Worm (Caenorhabditis elegans) whole organism, late embryonic: ENCODE results near the gene cut-2.

Experiments
- C08G9.2 ChIP-seq: sonication (generic microtip); optimal IDR thresholded peaks from 2 replicates; lab custom pipeline; 2016; ENCODE audit warnings: mild to moderate bottlenecking, missing genetic modification characterization, moderate library complexity, missing compliant biosample characterization
- ama-1 ChIP-seq: fragments of 150-350 bp; optimal IDR thresholded peaks from 2 replicates; lab custom pipeline; 2014
- ceh-34 ChIP-seq: sonication (generic microtip); optimal IDR thresholded peaks from 2 replicates; lab custom pipeline; 2016; ENCODE audit warnings: mild to moderate bottlenecking, missing genetic modification characterization, missing compliant biosample characterization
- elt-2 ChIP-seq: sonication (generic microtip); optimal IDR thresholded peaks from 2 replicates; lab custom pipeline; 2016; ENCODE audit warnings: missing genetic modification reagents, missing genetic modification characterization, missing compliant biosample characterization
- ets-4 ChIP-seq: sonication (generic microtip); optimal IDR thresholded peaks from 2 replicates; lab custom pipeline; 2016; ENCODE audit warnings: missing genetic modification characterization, missing compliant biosample characterization
- fkh-10 ChIP-seq: fragments of 150-350 bp; optimal IDR thresholded peaks from 2 replicates; lab custom pipeline; 2014; ENCODE audit warnings: missing biosample characterization, missing genetic modification reagents, missing genetic modification characterization
- lin-11 ChIP-seq: fragments of 200-800 bp; sonication (Bioruptor generic); optimal IDR thresholded peaks from 2 replicates; lab custom pipeline; 2018; ENCODE audit warnings: mild to moderate bottlenecking, missing genetic modification characterization, missing compliant biosample characterization
- nfya-1 ChIP-seq: sonication (generic microtip); optimal IDR thresholded peaks from 2 replicates; lab custom pipeline; 2017; ENCODE audit warnings: missing genetic modification characterization, mild to moderate bottlenecking, missing compliant biosample characterization, antibody characterized with exemption, moderate library complexity
- pha-4 ChIP-seq: fragments of 150-350 bp; optimal IDR thresholded peaks from 2 replicates; lab custom pipeline; 2018; ENCODE audit warnings: missing biosample characterization, missing genetic modification reagents, missing genetic modification characterization
- pqm-1 ChIP-seq: sonication (generic microtip); optimal IDR thresholded peaks from 2 replicates; lab custom pipeline; 2016; ENCODE audit warnings: missing genetic modification characterization, missing compliant biosample characterization
- rnt-1 ChIP-seq: sonication (generic microtip); optimal IDR thresholded peaks from 2 replicates; lab custom pipeline; 2016; ENCODE audit warnings: missing genetic modification characterization, missing compliant biosample characterization

DNA sequence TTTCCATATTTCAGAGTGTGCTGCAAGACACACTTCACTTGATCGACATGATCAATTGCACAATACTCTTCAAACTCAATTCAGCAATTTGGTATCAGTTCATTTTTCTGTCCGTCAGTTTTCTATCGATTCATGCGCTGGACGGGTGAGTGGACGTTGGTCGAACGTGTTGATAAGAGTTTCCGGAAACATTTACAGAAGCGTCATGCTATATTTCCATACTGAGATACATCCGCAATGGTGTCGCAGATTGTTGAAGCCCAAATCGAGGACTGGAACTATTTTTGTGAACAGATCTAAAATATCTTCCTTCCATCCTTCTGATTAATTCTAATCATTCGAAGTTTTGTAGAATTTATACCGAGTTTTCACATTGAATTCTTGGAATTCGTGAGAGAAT is 45.1 kb upstream of the cut-2 start:
- TF ChIP-seq ama-1 (lab: Kevin White, UChicago) (no peak), pha-4 (tag; lab: Kevin White, UChicago) (no peak), ceh-34 (no peak), ets-4 (tag; lab: Kevin White, UChicago) (no peak), nfya-1 (tag; lab: Kevin White, UChicago) (no peak), fkh-10 (GFP tag; lab: Kevin White, UChicago) (no peak), C08G9.2 (tag; lab: Kevin White, UChicago) (no peak), lin-11 (no peak), rnt-1 (tag; lab: Kevin White, UChicago) (no peak), elt-2 (tag; lab: Kevin White, UChicago) (no peak), pqm-1 (no peak)
